Fruit fly (Drosophila melanogaster): ENCODE results near the gene ND-51.

ND-51 gene

dm6 chr2L:6082936-6083627 lies 20.5 kb upstream of the ND-51 start (continued):
- TF ChIP-seq CG12744 (GFP tag; optimal IDR thresholded peaks at IDR 0.05): no peak
- no peak for TF ChIP-seq bbx (GFP tag; IDR thresholded peaks at IDR 0.05; ENCODE audit: partially characterized antibody)
- TF ChIP-seq CG12659 (GFP tag; optimal IDR thresholded peaks at IDR 0.05): peak; percentile 22
- peak; percentile 4 for TF ChIP-seq CG2678 (tag; optimal IDR thresholded peaks at IDR 0.05)
- TF ChIP-seq CG9876 (GFP tag; optimal IDR thresholded peaks at IDR 0.05): no peak
- peak; percentile 50 for TF ChIP-seq wek (GFP tag; optimal IDR thresholded peaks at IDR 0.05)
- TF ChIP-seq inv (GFP tag; IDR thresholded peaks at IDR 0.05; ENCODE audit: partially characterized antibody): no peak
- no peak for TF ChIP-seq CG13123 (GFP tag; optimal IDR thresholded peaks at IDR 0.05)
- no peak for TF ChIP-seq eyg (GFP tag; optimal IDR thresholded peaks at IDR 0.05)
- no peak for TF ChIP-seq CG6683 (GFP tag; optimal IDR thresholded peaks at IDR 0.05)
- no peak for TF ChIP-seq row (GFP tag; IDR thresholded peaks at IDR 0.05)
- peak; percentile 54 for TF ChIP-seq CG17568 (GFP tag; optimal IDR thresholded peaks at IDR 0.05)
- TF ChIP-seq Atf6 (GFP tag; IDR thresholded peaks at IDR 0.05): no peak
- no peak for TF ChIP-seq Dek (tag; optimal IDR thresholded peaks at IDR 0.05)
- no peak for TF ChIP-seq CG3847 (GFP tag; IDR thresholded peaks at IDR 0.05)
- no peak for TF ChIP-seq pnt (GFP tag; optimal IDR thresholded peaks at IDR 0.05)
- TF ChIP-seq CG8924 (tag; optimal IDR thresholded peaks at IDR 0.05): peak; percentile 37
- peak; percentile 7 for TF ChIP-seq Fer2 (tag; optimal IDR thresholded peaks at IDR 0.05)
- TF ChIP-seq CrebB (tag; optimal IDR thresholded peaks at IDR 0.05): peak; percentile 75
- TF ChIP-seq CG2889 (GFP tag; IDR thresholded peaks at IDR 0.05): no peak
- no peak for TF ChIP-seq CG8765 (GFP tag; IDR thresholded peaks at IDR 0.05)
- no peak for TF ChIP-seq Hand (GFP tag; optimal IDR thresholded peaks at IDR 0.05)
- TF ChIP-seq Kr (GFP tag; optimal IDR thresholded peaks at IDR 0.05): no peak
- TF ChIP-seq Aef1 (GFP tag; IDR thresholded peaks at IDR 0.05): peak; percentile 17; the same call in 1 of the 3 replicates
- TF ChIP-seq D (optimal IDR thresholded peaks at IDR 0.05): no peak
- TF ChIP-seq D (GFP tag; optimal IDR thresholded peaks at IDR 0.05): no peak
- no peak for TF ChIP-seq sc (optimal IDR thresholded peaks at IDR 0.05)
- no peak for TF ChIP-seq sc (GFP tag; optimal IDR thresholded peaks at IDR 0.05)
- TF ChIP-seq CG18599 (GFP tag; optimal IDR thresholded peaks at IDR 0.05): peak; percentile 25
- no peak for TF ChIP-seq slp2 (GFP tag; optimal IDR thresholded peaks at IDR 0.05)
- peak; percentile 26 for TF ChIP-seq CG18619 (GFP tag; optimal IDR thresholded peaks at IDR 0.05)
- TF ChIP-seq CG1792 (GFP tag; optimal IDR thresholded peaks at IDR 0.05): no peak
- TF ChIP-seq Dbx (GFP tag; IDR thresholded peaks at IDR 0.05): no peak; the same call in 2 of the 3 replicates
- no peak for TF ChIP-seq nmo (GFP tag; optimal IDR thresholded peaks at IDR 0.05)
- TF ChIP-seq dimm (GFP tag; IDR thresholded peaks at IDR 0.05): no peak
- TF ChIP-seq Doc2 (GFP tag; IDR thresholded peaks at IDR 0.05): no peak
- no peak for TF ChIP-seq CG3407 (GFP tag; optimal IDR thresholded peaks at IDR 0.05)
- TF ChIP-seq sd (tag; optimal IDR thresholded peaks at IDR 0.05): peak; percentile 80
- TF ChIP-seq CTCF (GFP tag; optimal IDR thresholded peaks at IDR 0.05): no peak
- TF ChIP-seq lab (GFP tag; optimal IDR thresholded peaks at IDR 0.05): peak; percentile 56
- TF ChIP-seq CG12071 (GFP tag; optimal IDR thresholded peaks at IDR 0.05): peak; percentile 55
- TF ChIP-seq Rfx (GFP tag; IDR thresholded peaks at IDR 0.05): peak; percentile 10; the same call in 1 of the 2 replicates
- TF ChIP-seq hbn (GFP tag; IDR thresholded peaks at IDR 0.05; ENCODE audit: partially characterized antibody): no peak
- TF ChIP-seq CG13624 (GFP tag; optimal IDR thresholded peaks at IDR 0.05): no peak
- peak; percentile 5 for TF ChIP-seq CG7556 (GFP tag; optimal IDR thresholded peaks at IDR 0.05)
- no peak for TF ChIP-seq CG30020 (tag; optimal IDR thresholded peaks at IDR 0.05)
- no peak for TF ChIP-seq scrt (GFP tag; optimal IDR thresholded peaks at IDR 0.05)
- no peak for TF ChIP-seq btn (GFP tag; optimal IDR thresholded peaks at IDR 0.05)
- no peak for TF ChIP-seq CG8359 (GFP tag; optimal IDR thresholded peaks at IDR 0.05; ENCODE audit: borderline replicate concordance)
- no peak for TF ChIP-seq CG42726 (GFP tag; IDR thresholded peaks at IDR 0.05; ENCODE audit: partially characterized antibody)
- TF ChIP-seq tap (tag; optimal IDR thresholded peaks at IDR 0.05): no peak
